Worm (Caenorhabditis elegans): Measurements from ENCODE around the gene F58A3.3.

DNA sequence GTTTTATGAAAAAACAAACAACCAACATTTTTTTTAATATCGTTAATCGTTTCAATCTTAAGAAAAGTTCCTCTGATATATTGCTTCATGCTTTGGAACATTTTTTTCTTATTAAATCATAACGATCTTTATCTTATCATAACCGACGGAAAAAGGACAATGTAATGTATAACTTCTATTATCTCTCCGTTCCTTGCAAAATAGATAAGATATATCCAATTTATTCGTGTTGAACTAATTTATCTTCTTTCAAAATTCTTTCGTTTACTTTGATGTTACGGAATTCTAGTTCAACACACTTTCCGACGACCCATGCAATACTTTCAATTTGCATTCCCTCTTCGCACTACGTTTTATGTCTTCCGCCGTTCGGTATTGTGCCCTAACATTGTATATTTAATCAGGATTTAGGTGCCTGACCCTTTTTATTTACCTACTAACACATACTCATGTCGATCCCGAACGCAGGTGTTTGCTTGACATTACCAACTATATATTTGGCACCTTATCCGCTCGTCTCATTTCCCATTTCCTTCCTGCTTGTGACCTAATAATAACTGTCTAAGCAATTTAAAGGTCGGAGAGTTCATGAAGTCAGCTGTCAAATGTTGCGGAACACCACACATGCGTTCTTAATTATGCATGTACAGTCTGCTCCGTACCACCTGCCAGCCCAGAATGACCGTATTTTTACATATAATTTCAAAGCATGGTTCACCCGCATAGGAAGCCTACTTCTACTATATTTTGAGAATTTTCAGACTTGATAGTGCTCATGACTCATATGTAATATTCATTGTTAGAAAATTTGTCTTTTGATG is 20.9 kb upstream of the F58A3.3 start:
- TF ChIP-seq dao-5 (tag; optimal IDR thresholded peaks at IDR 0.05) (no peak), W03F9.2 (tag; optimal IDR thresholded peaks at IDR 0.05) (no peak), him-1 (tag; optimal IDR thresholded peaks at IDR 0.05) (no peak)

Measured in whole organism, L4/young adult.